Fruit fly (Drosophila melanogaster) whole organism, embryonic: Measurements from ENCODE around the gene Mzt1.

Experiments
- Abd-B ChIP-seq: fragments of 200-800 bp; sonication (Bioruptor generic); optimal IDR thresholded peaks from 2 replicates; lab custom pipeline; 2018; ENCODE audit warnings: missing biosample characterization, mild to moderate bottlenecking, missing genetic modification characterization, moderate library complexity
- B-H1 ChIP-seq: fragments of 200-800 bp; sonication (Bioruptor generic); IDR thresholded peaks from 3 replicates; pipeline ENCODE4 v1.3.6; 2022; ENCODE audit warnings: missing biosample characterization, missing genetic modification characterization
- Bdp1 ChIP-seq: fragments of 200-800 bp; sonication (Bioruptor generic); optimal IDR thresholded peaks from 3 replicates; lab custom pipeline; 2016; ENCODE audit warnings: missing biosample characterization, missing genetic modification characterization
- CG10274 ChIP-seq: fragments of 200-800 bp; sonication (Bioruptor generic); optimal IDR thresholded peaks from 3 replicates; lab custom pipeline; 2017; ENCODE audit warnings: missing biosample characterization, mild to moderate bottlenecking, missing genetic modification characterization
- CG10565 ChIP-seq: fragments of 200-800 bp; sonication (Bioruptor generic); optimal IDR thresholded peaks from 3 replicates; lab custom pipeline; 2016; ENCODE audit warnings: missing biosample characterization, mild to moderate bottlenecking, missing genetic modification characterization
- CG11247 ChIP-seq: fragments of 200-800 bp; sonication (Bioruptor generic); IDR thresholded peaks from 2 replicates; pipeline ENCODE4 v1.3.6; 2022; ENCODE audit warnings: missing biosample characterization, missing genetic modification characterization
- CG12219 ChIP-seq: fragments of 200-800 bp; sonication (Bioruptor generic); optimal IDR thresholded peaks from 3 replicates; lab custom pipeline; 2018; ENCODE audit warnings: missing biosample characterization, mild to moderate bottlenecking, missing genetic modification characterization
- CG12744 ChIP-seq: fragments of 200-800 bp; sonication (Bioruptor generic); optimal IDR thresholded peaks from 2 replicates; lab custom pipeline; 2016; ENCODE audit warnings: missing biosample characterization, missing genetic modification characterization
- CG13624 ChIP-seq: fragments of 200-800 bp; sonication (Bioruptor generic); optimal IDR thresholded peaks from 2 replicates; lab custom pipeline; 2016; ENCODE audit warnings: missing biosample characterization, missing genetic modification characterization
- CG13775 ChIP-seq: fragments of 200-800 bp; sonication (Bioruptor generic); optimal IDR thresholded peaks from 3 replicates; lab custom pipeline; 2017; ENCODE audit warnings: missing biosample characterization, mild to moderate bottlenecking, missing genetic modification characterization
- CG14441 ChIP-seq: fragments of 200-800 bp; sonication (Bioruptor generic); IDR thresholded peaks from 2 replicates; pipeline ENCODE4 v1.3.6; 2022; ENCODE audit warnings: missing biosample characterization, missing genetic modification characterization
- CG14710 ChIP-seq: fragments of 200-800 bp; sonication (Bioruptor generic); optimal IDR thresholded peaks from 3 replicates; lab custom pipeline; 2019; ENCODE audit warnings: missing biosample characterization, mild to moderate bottlenecking, missing genetic modification characterization, moderate library complexity
- CG17385 ChIP-seq: fragments of 200-800 bp; sonication (Bioruptor generic); optimal IDR thresholded peaks from 3 replicates; lab custom pipeline; 2018; ENCODE audit warnings: missing biosample characterization, mild to moderate bottlenecking, missing genetic modification characterization
- CG1832 ChIP-seq: fragments of 200-800 bp; sonication (Bioruptor generic); optimal IDR thresholded peaks from 2 replicates; lab custom pipeline; 2017; ENCODE audit warnings: missing biosample characterization, mild to moderate bottlenecking, missing genetic modification characterization, inconsistent platforms
- CG2202 ChIP-seq: fragments of 200-800 bp; sonication (Bioruptor generic); optimal IDR thresholded peaks from 2 replicates; lab custom pipeline; 2018; ENCODE audit warnings: missing biosample characterization, mild to moderate bottlenecking, missing genetic modification characterization
- CG30403 ChIP-seq: fragments of 200-800 bp; sonication (Bioruptor generic); optimal IDR thresholded peaks from 3 replicates; lab custom pipeline; 2016; ENCODE audit warnings: missing biosample characterization, missing genetic modification characterization
- CG3163 ChIP-seq: fragments of 200-800 bp; sonication (Bioruptor generic); optimal IDR thresholded peaks from 3 replicates; lab custom pipeline; 2016; ENCODE audit warnings: missing biosample characterization, missing genetic modification characterization
- CG6654 ChIP-seq: fragments of 200-800 bp; sonication (Bioruptor generic); optimal IDR thresholded peaks from 2 replicates; lab custom pipeline; 2017; ENCODE audit warnings: missing biosample characterization, mild to moderate bottlenecking, missing genetic modification characterization
- CG8089 ChIP-seq: fragments of 200-800 bp; sonication (Bioruptor generic); optimal IDR thresholded peaks from 3 replicates; lab custom pipeline; 2016; ENCODE audit warnings: missing biosample characterization, missing genetic modification characterization
- CG8765 ChIP-seq: fragments of 200-800 bp; sonication (Bioruptor generic); IDR thresholded peaks from 2 replicates; pipeline ENCODE4 v1.3.6; 2022; ENCODE audit warnings: missing biosample characterization, missing genetic modification characterization
- Chrac-16 ChIP-seq: fragments of 200-800 bp; sonication (Bioruptor generic); optimal IDR thresholded peaks from 3 replicates; lab custom pipeline; 2016; ENCODE audit warnings: missing biosample characterization, missing genetic modification characterization
- Fer1 ChIP-seq: fragments of 200-800 bp; sonication (Bioruptor generic); optimal IDR thresholded peaks from 2 replicates; lab custom pipeline; 2017; ENCODE audit warnings: missing biosample characterization, mild to moderate bottlenecking, missing genetic modification characterization
- H2.0 ChIP-seq: fragments of 200-800 bp; sonication (Bioruptor generic); IDR thresholded peaks from 2 replicates; pipeline ENCODE4 v1.3.6; 2022; ENCODE audit warnings: missing biosample characterization, missing genetic modification characterization
- HLHmδ ChIP-seq: fragments of 200-800 bp; sonication (Bioruptor generic); optimal IDR thresholded peaks from 2 replicates; lab custom pipeline; 2018; ENCODE audit warnings: missing biosample characterization, mild to moderate bottlenecking, missing genetic modification characterization, moderate library complexity
- Hr51 ChIP-seq, 2 experiments: fragments of 200-800 bp; sonication (Bioruptor generic); optimal IDR thresholded peaks; 2 replicates in 1 of 2; 3 replicates in 1 of 2; lab custom pipeline; 2016 to 2018; ENCODE audit warnings: missing biosample characterization in 2 of 2, missing genetic modification characterization in 2 of 2, mild to moderate bottlenecking in 1 of 2, moderate library complexity in 1 of 2
- Mad ChIP-seq: fragments of 200-800 bp; sonication (Bioruptor generic); optimal IDR thresholded peaks from 2 replicates; lab custom pipeline; 2016; ENCODE audit warnings: missing biosample characterization, missing genetic modification characterization
- Med ChIP-seq: fragments of 200-800 bp; sonication (Bioruptor generic); peaks from one replicate; lab custom pipeline; 2016; ENCODE audit warnings: missing biosample characterization, missing genetic modification characterization, mild to moderate bottlenecking, inconsistent platforms, moderate library complexity
- Mrtf ChIP-seq: fragments of 200-800 bp; sonication (Bioruptor generic); IDR thresholded peaks from 3 replicates; pipeline ENCODE4 v1.3.6; 2022; ENCODE audit warnings: missing biosample characterization, missing genetic modification characterization
- Oli ChIP-seq: fragments of 200-800 bp; sonication (Bioruptor generic); optimal IDR thresholded peaks from 2 replicates; lab custom pipeline; 2018; ENCODE audit warnings: missing biosample characterization, mild to moderate bottlenecking, missing genetic modification characterization, moderate library complexity
- Rfx ChIP-seq: fragments of 200-800 bp; sonication (Bioruptor generic); IDR thresholded peaks from 2 replicates; pipeline ENCODE4 v1.3.6; 2022; ENCODE audit warnings: missing biosample characterization, missing genetic modification characterization
- Stat92E ChIP-seq, 3 experiments: fragments of >200 bp in 2 of 3; fragments of 200-800 bp in 1 of 3; sonication (Bioruptor generic) in 1 of 3; optimal IDR thresholded peaks; 2 replicates each; lab custom pipeline; 2017 to 2019; ENCODE audit warnings: missing biosample characterization in 3 of 3, missing genetic modification characterization in 3 of 3, mild to moderate bottlenecking in 1 of 3, moderate library complexity in 1 of 3
- Taf1 ChIP-seq: fragments of 200-800 bp; sonication (Bioruptor generic); IDR thresholded peaks from 2 replicates; pipeline ENCODE4 v1.3.6; 2022; ENCODE audit warnings: missing biosample characterization, missing genetic modification characterization
- ase ChIP-seq: fragments of 200-800 bp; sonication (Bioruptor generic); IDR thresholded peaks from 3 replicates; pipeline ENCODE4 v1.3.6; 2022; ENCODE audit warnings: missing biosample characterization, missing genetic modification characterization
- az2 ChIP-seq: fragments of 200-800 bp; sonication (Bioruptor generic); optimal IDR thresholded peaks from 3 replicates; lab custom pipeline; 2016; ENCODE audit warnings: missing biosample characterization, missing genetic modification characterization
- chinmo ChIP-seq: fragments of 200-800 bp; sonication (Bioruptor generic); IDR thresholded peaks from 4 replicates; pipeline ENCODE4 v1.3.6; 2022; ENCODE audit warnings: missing biosample characterization, missing genetic modification characterization; ENCODE audit not compliant: partially characterized antibody
- fu2 ChIP-seq: fragments of 200-800 bp; sonication (Bioruptor generic); optimal IDR thresholded peaks from 2 replicates; lab custom pipeline; 2016; ENCODE audit warnings: missing biosample characterization, missing genetic modification characterization
- hb ChIP-seq: fragments of 200-800 bp; sonication (Bioruptor generic); IDR thresholded peaks from 3 replicates; pipeline ENCODE4 v1.3.6; 2022; ENCODE audit warnings: missing biosample characterization, missing genetic modification characterization; ENCODE audit not compliant: partially characterized antibody
- jumu ChIP-seq: fragments of 200-800 bp; sonication (Bioruptor generic); optimal IDR thresholded peaks from 3 replicates; lab custom pipeline; 2016; ENCODE audit warnings: missing biosample characterization, missing genetic modification characterization
- kah ChIP-seq: fragments of 200-800 bp; sonication (Bioruptor generic); optimal IDR thresholded peaks from 2 replicates; lab custom pipeline; 2018; ENCODE audit warnings: missing biosample characterization, mild to moderate bottlenecking, missing genetic modification characterization
- lov ChIP-seq, 2 experiments: fragments of 200-800 bp in 1 of 2; fragments of >200 bp in 1 of 2; sonication (Bioruptor generic) in 1 of 2; IDR thresholded peaks in 1 of 2; optimal IDR thresholded peaks in 1 of 2; 2 replicates in 1 of 2; 3 replicates in 1 of 2; pipeline versions ENCODE4 v1.3.6 to Lab custom; 2017 to 2022; ENCODE audit warnings: missing biosample characterization in 1 of 2, missing genetic modification characterization in 1 of 2
- pb ChIP-seq: fragments of 200-800 bp; sonication (Bioruptor generic); optimal IDR thresholded peaks from 3 replicates; lab custom pipeline; 2016; ENCODE audit warnings: missing biosample characterization, missing genetic modification characterization
- salm ChIP-seq: fragments of 200-800 bp; sonication (Bioruptor generic); optimal IDR thresholded peaks from 2 replicates; lab custom pipeline; 2018; ENCODE audit warnings: missing biosample characterization, mild to moderate bottlenecking, missing genetic modification characterization
- sd ChIP-seq: fragments of 200-800 bp; sonication (Bioruptor generic); optimal IDR thresholded peaks from 3 replicates; lab custom pipeline; 2018; ENCODE audit warnings: missing biosample characterization, mild to moderate bottlenecking, missing genetic modification characterization, moderate library complexity
- sens-2 ChIP-seq: fragments of 200-800 bp; sonication (Bioruptor generic); IDR thresholded peaks from 2 replicates; pipeline ENCODE4 v1.3.6; 2022; ENCODE audit warnings: missing biosample characterization, missing genetic modification characterization
- stc ChIP-seq: fragments of 200-800 bp; sonication (Bioruptor generic); IDR thresholded peaks from 2 replicates; pipeline ENCODE4 v1.3.6; 2022; ENCODE audit warnings: missing biosample characterization, missing genetic modification characterization
- ttk ChIP-seq: fragments of 200-800 bp; sonication (Bioruptor generic); IDR thresholded peaks from 2 replicates; pipeline ENCODE4 v2.1.2; 2022; ENCODE audit warnings: missing biosample characterization, missing genetic modification characterization
- vfl ChIP-seq: fragments of 200-800 bp; sonication (Bioruptor generic); optimal IDR thresholded peaks from 2 replicates; lab custom pipeline; 2016; ENCODE audit warnings: missing biosample characterization, missing genetic modification characterization
- vnd ChIP-seq: fragments of 200-800 bp; sonication (Bioruptor generic); IDR thresholded peaks from 3 replicates; pipeline ENCODE4 v1.3.6; 2022; ENCODE audit warnings: missing biosample characterization, missing genetic modification characterization; ENCODE audit not compliant: partially characterized antibody
- wor ChIP-seq: fragments of 200-800 bp; sonication (Bioruptor generic); IDR thresholded peaks from 2 replicates; pipeline ENCODE4 v1.3.6; 2022; ENCODE audit warnings: missing biosample characterization, missing genetic modification characterization
- yki ChIP-seq: fragments of >200 bp; optimal IDR thresholded peaks from 3 replicates; lab custom pipeline; 2018

Gene Mzt1

dm6 chr3L:2418769-2419168 is 29.7 kb downstream of the Mzt1 start (continued):
- peak; percentile 93 for TF ChIP-seq Fer1 (GFP tag; lab: Kevin White, UChicago)
- no peak for TF ChIP-seq CG3163
- peak; percentile 69; the same call in 2 of the 3 replicates for TF ChIP-seq Mrtf (GFP tag; lab: Robert Waterston, UW)
- peak; percentile 84 for TF ChIP-seq ase (GFP tag; lab: Robert Waterston, UW)
- peak; percentile 99 for TF ChIP-seq Med (GFP tag; lab: Kevin White, UChicago)
- TF ChIP-seq CG14710 (tag; lab: Kevin White, UChicago): peak; percentile 85
- TF ChIP-seq hb (GFP tag; lab: Robert Waterston, UW): no peak
- peak; percentile 71 for TF ChIP-seq CG17385 (GFP tag; lab: Kevin White, UChicago)
- peak; percentile 58 for TF ChIP-seq sd (tag; lab: Kevin White, UChicago)
- TF ChIP-seq ttk (GFP tag; lab: Robert Waterston, UW): peak; percentile 72
- TF ChIP-seq kah (GFP tag; lab: Kevin White, UChicago): peak; percentile 57
- peak; percentile 81 for TF ChIP-seq CG14441 (GFP tag; lab: Robert Waterston, UW)
- peak; percentile 80 for TF ChIP-seq stc (GFP tag; lab: Robert Waterston, UW)
- TF ChIP-seq CG2202 (tag; lab: Kevin White, UChicago): no peak
- peak in 1 of 3 experiments; percentile 81 for TF ChIP-seq Stat92E (GFP tag; optimal IDR thresholded peaks at IDR 0.05; lab: Kevin White, UChicago)
- peak; percentile 32 for TF ChIP-seq CG10565 (GFP tag; lab: Kevin White, UChicago)
- TF ChIP-seq salm: no peak
- peak; percentile 80 for TF ChIP-seq CG6654 (GFP tag; lab: Kevin White, UChicago)
- peak; percentile 83 for TF ChIP-seq B-H1
- peak; percentile 75 for TF ChIP-seq CG13624 (GFP tag; lab: Kevin White, UChicago)
- peak; percentile 29 for TF ChIP-seq Abd-B (GFP tag; lab: Kevin White, UChicago)
- no peak for TF ChIP-seq CG1832
- peak; percentile 70 for TF ChIP-seq Oli (tag; lab: Kevin White, UChicago)
- TF ChIP-seq Bdp1 (GFP tag; lab: Kevin White, UChicago): peak; percentile 55
- peak; percentile 63 for TF ChIP-seq CG12219 (GFP tag; lab: Kevin White, UChicago)
- TF ChIP-seq CG8089 (GFP tag; lab: Kevin White, UChicago): peak; percentile 25
- peak; percentile 60 for TF ChIP-seq CG13775 (GFP tag; lab: Kevin White, UChicago)
- TF ChIP-seq yki: no peak
- TF ChIP-seq Rfx (GFP tag; lab: Robert Waterston, UW): peak; percentile 89
- TF ChIP-seq vnd (GFP tag; lab: Robert Waterston, UW): no peak
- peak; percentile 7 for TF ChIP-seq vfl
- TF ChIP-seq H2.0 (GFP tag; lab: Robert Waterston, UW): peak; percentile 80
- peak; percentile 49 to 72 for TF ChIP-seq Hr51 (GFP tag; optimal IDR thresholded peaks at IDR 0.05; lab: Kevin White, UChicago)
- TF ChIP-seq Mad (GFP tag; lab: Kevin White, UChicago): peak; percentile 24
- no peak for TF ChIP-seq lov (optimal IDR thresholded peaks at IDR 0.05; lab: Kevin White, UChicago)
- TF ChIP-seq lov (GFP tag; IDR thresholded peaks at IDR 0.05; lab: Robert Waterston, UW): 0 out of 3 replicates have a peak, but pooled peaks have one; percentile 37
- peak; percentile 78 for TF ChIP-seq wor (GFP tag; lab: Robert Waterston, UW)
- TF ChIP-seq CG11247 (GFP tag; lab: Robert Waterston, UW): peak; percentile 83
- peak; percentile 40 for TF ChIP-seq Taf1 (GFP tag; lab: Robert Waterston, UW)
- peak; percentile 39 for TF ChIP-seq CG12744
- TF ChIP-seq pb (GFP tag; lab: Kevin White, UChicago): peak; percentile 69
- TF ChIP-seq az2: peak; percentile 71
- peak; percentile 77 for TF ChIP-seq CG10274 (GFP tag; lab: Kevin White, UChicago)
- no peak for TF ChIP-seq HLHmδ
- TF ChIP-seq sens-2 (GFP tag; lab: Robert Waterston, UW): peak; percentile 80
- TF ChIP-seq Chrac-16 (GFP tag; lab: Kevin White, UChicago): peak; percentile 55
- 0 out of 4 replicates have a peak, but pooled peaks have one; percentile 38 for TF ChIP-seq chinmo (GFP tag; lab: Robert Waterston, UW)
- TF ChIP-seq fu2 (GFP tag; lab: Kevin White, UChicago): peak; percentile 43
- TF ChIP-seq CG30403: peak; percentile 74
- TF ChIP-seq jumu (GFP tag; lab: Kevin White, UChicago): peak; percentile 69
- TF ChIP-seq CG8765: peak; percentile 59
